Fruit fly (Drosophila melanogaster) whole organism, embryonic: Measurements from ENCODE around the gene scramb1.

Source experiments
- Abd-B ChIP-seq: fragments of 200-800 bp; sonication (Bioruptor generic); optimal IDR thresholded peaks from 2 replicates; lab custom pipeline; 2018; ENCODE audit warnings: missing biosample characterization, mild to moderate bottlenecking, missing genetic modification characterization, moderate library complexity
- Asciz ChIP-seq: fragments of 200-800 bp; sonication (Bioruptor generic); optimal IDR thresholded peaks from 2 replicates; lab custom pipeline; 2017; ENCODE audit warnings: missing biosample characterization, mild to moderate bottlenecking, missing genetic modification characterization, missing genetic modification reagents
- B-H1 ChIP-seq: fragments of 200-800 bp; sonication (Bioruptor generic); IDR thresholded peaks from 3 replicates; pipeline ENCODE4 v1.3.6; 2022; ENCODE audit warnings: missing biosample characterization, missing genetic modification characterization
- CG11085 ChIP-seq: fragments of 200-800 bp; sonication (Bioruptor generic); IDR thresholded peaks from 2 replicates; pipeline ENCODE4 v1.3.6; 2022; ENCODE audit warnings: missing biosample characterization, missing genetic modification characterization
- CG11560 ChIP-seq: fragments of 200-800 bp; sonication (Bioruptor generic); IDR thresholded peaks from 3 replicates; pipeline ENCODE4 v1.3.6; 2022; ENCODE audit warnings: missing biosample characterization, missing genetic modification characterization
- CG12744 ChIP-seq: fragments of 200-800 bp; sonication (Bioruptor generic); optimal IDR thresholded peaks from 2 replicates; lab custom pipeline; 2016; ENCODE audit warnings: missing biosample characterization, missing genetic modification characterization
- CG12769 ChIP-seq: fragments of 200-800 bp; sonication (Bioruptor generic); optimal IDR thresholded peaks from 2 replicates; lab custom pipeline; 2019; ENCODE audit warnings: missing biosample characterization, mild to moderate bottlenecking, missing genetic modification characterization, moderate library complexity
- CG13424 ChIP-seq: fragments of 200-800 bp; sonication (Bioruptor generic); optimal IDR thresholded peaks from 2 replicates; lab custom pipeline; 2019; ENCODE audit warnings: missing biosample characterization, mild to moderate bottlenecking, missing genetic modification characterization, moderate library complexity
- CG14667 ChIP-seq: fragments of 200-800 bp; sonication (Bioruptor generic); IDR thresholded peaks from 2 replicates; pipeline ENCODE4 v1.3.6; 2022; ENCODE audit warnings: missing biosample characterization, missing genetic modification characterization
- CG1529 ChIP-seq: fragments of 200-800 bp; sonication (Bioruptor generic); optimal IDR thresholded peaks from 3 replicates; lab custom pipeline; 2018; ENCODE audit warnings: missing biosample characterization, missing genetic modification characterization
- CG17186 ChIP-seq: fragments of 200-800 bp; sonication (Bioruptor generic); optimal IDR thresholded peaks from 3 replicates; lab custom pipeline; 2017; ENCODE audit warnings: missing biosample characterization, missing genetic modification reagents, missing genetic modification characterization
- CG17361 ChIP-seq: fragments of 200-800 bp; sonication (Bioruptor generic); IDR thresholded peaks from 3 replicates; pipeline ENCODE4 v1.3.6; 2022; ENCODE audit warnings: missing biosample characterization, missing genetic modification characterization
- CG1832 ChIP-seq: fragments of 200-800 bp; sonication (Bioruptor generic); optimal IDR thresholded peaks from 2 replicates; lab custom pipeline; 2017; ENCODE audit warnings: missing biosample characterization, mild to moderate bottlenecking, missing genetic modification characterization, inconsistent platforms
- CG2116 ChIP-seq: fragments of 200-800 bp; sonication (Bioruptor generic); optimal IDR thresholded peaks from 3 replicates; lab custom pipeline; 2018; ENCODE audit warnings: missing biosample characterization, mild to moderate bottlenecking, missing genetic modification characterization
- CG30403 ChIP-seq: fragments of 200-800 bp; sonication (Bioruptor generic); optimal IDR thresholded peaks from 3 replicates; lab custom pipeline; 2016; ENCODE audit warnings: missing biosample characterization, missing genetic modification characterization
- CG32772 ChIP-seq: fragments of 200-800 bp; sonication (Bioruptor generic); IDR thresholded peaks from 2 replicates; pipeline ENCODE4 v1.3.6; 2022; ENCODE audit warnings: missing biosample characterization, missing genetic modification characterization
- CG4282 ChIP-seq: fragments of 200-800 bp; sonication (Bioruptor generic); optimal IDR thresholded peaks from 2 replicates; lab custom pipeline; 2016; ENCODE audit warnings: missing biosample characterization, missing genetic modification characterization
- CG7839 ChIP-seq: fragments of 200-800 bp; sonication (Bioruptor generic); optimal IDR thresholded peaks from 3 replicates; lab custom pipeline; 2018; ENCODE audit warnings: missing biosample characterization, mild to moderate bottlenecking, missing genetic modification characterization, moderate library complexity
- CG7987 ChIP-seq: fragments of 200-800 bp; sonication (Bioruptor generic); optimal IDR thresholded peaks from 2 replicates; lab custom pipeline; 2018; ENCODE audit warnings: missing biosample characterization, mild to moderate bottlenecking, missing genetic modification characterization, moderate library complexity
- CrebB ChIP-seq: fragments of 200-800 bp; sonication (Bioruptor generic); optimal IDR thresholded peaks from 3 replicates; lab custom pipeline; 2018; ENCODE audit warnings: missing biosample characterization, mild to moderate bottlenecking, missing genetic modification characterization
- D ChIP-seq, 2 experiments: fragments of 200-800 bp in 1 of 2; fragments of >200 bp in 1 of 2; sonication (Bioruptor generic) in 1 of 2; optimal IDR thresholded peaks; 2 replicates in 1 of 2; 3 replicates in 1 of 2; lab custom pipeline; 2017; ENCODE audit warnings: mild to moderate bottlenecking in 1 of 2, missing biosample characterization in 1 of 2, missing genetic modification characterization in 1 of 2, missing genetic modification reagents in 1 of 2
- D19B ChIP-seq: fragments of 200-800 bp; sonication (Bioruptor generic); optimal IDR thresholded peaks from 2 replicates; lab custom pipeline; 2017; ENCODE audit warnings: missing biosample characterization, mild to moderate bottlenecking, missing genetic modification characterization
- Elba2 ChIP-seq: fragments of 200-800 bp; sonication (Bioruptor generic); optimal IDR thresholded peaks from 3 replicates; lab custom pipeline; 2016; ENCODE audit warnings: missing biosample characterization, missing genetic modification characterization
- H2.0 ChIP-seq: fragments of 200-800 bp; sonication (Bioruptor generic); IDR thresholded peaks from 2 replicates; pipeline ENCODE4 v1.3.6; 2022; ENCODE audit warnings: missing biosample characterization, missing genetic modification characterization
- Jarid2 ChIP-seq: fragments of 200-800 bp; sonication (Bioruptor generic); optimal IDR thresholded peaks from 3 replicates; lab custom pipeline; 2017; ENCODE audit warnings: mild to moderate bottlenecking, missing biosample characterization, missing genetic modification reagents, missing genetic modification characterization
- MBD-R2 ChIP-seq: fragments of 200-800 bp; sonication (Bioruptor generic); IDR thresholded peaks from 2 replicates; pipeline ENCODE4 v1.3.6; 2022; ENCODE audit warnings: missing biosample characterization, missing genetic modification characterization
- Mad ChIP-seq: fragments of 200-800 bp; sonication (Bioruptor generic); optimal IDR thresholded peaks from 2 replicates; lab custom pipeline; 2016; ENCODE audit warnings: missing biosample characterization, missing genetic modification characterization
- NC2α ChIP-seq: fragments of 200-800 bp; sonication (Bioruptor generic); optimal IDR thresholded peaks from 2 replicates; lab custom pipeline; 2016; ENCODE audit warnings: missing biosample characterization, missing genetic modification characterization
- Nf-YC ChIP-seq: fragments of 200-800 bp; optimal IDR thresholded peaks from 3 replicates; lab custom pipeline; 2019; ENCODE audit warnings: missing biosample characterization, mild to moderate bottlenecking, missing genetic modification characterization, moderate library complexity
- Scr ChIP-seq: fragments of 200-800 bp; sonication (Bioruptor generic); IDR thresholded peaks from 2 replicates; pipeline ENCODE4 v1.3.6; 2022; ENCODE audit warnings: missing biosample characterization, missing genetic modification characterization; ENCODE audit not compliant: partially characterized antibody
- Taf1 ChIP-seq: fragments of 200-800 bp; sonication (Bioruptor generic); IDR thresholded peaks from 2 replicates; pipeline ENCODE4 v1.3.6; 2022; ENCODE audit warnings: missing biosample characterization, missing genetic modification characterization
- Vsx1 ChIP-seq: fragments of 200-800 bp; sonication (Bioruptor generic); optimal IDR thresholded peaks from 2 replicates; lab custom pipeline; 2017; ENCODE audit warnings: missing biosample characterization, mild to moderate bottlenecking, missing genetic modification characterization, missing genetic modification reagents
- ase ChIP-seq: fragments of 200-800 bp; sonication (Bioruptor generic); IDR thresholded peaks from 3 replicates; pipeline ENCODE4 v1.3.6; 2022; ENCODE audit warnings: missing biosample characterization, missing genetic modification characterization
- ato ChIP-seq: fragments of 200-800 bp; sonication (Bioruptor generic); IDR thresholded peaks from 2 replicates; pipeline ENCODE4 v1.3.6; 2022; ENCODE audit warnings: missing biosample characterization, missing genetic modification characterization; ENCODE audit not compliant: partially characterized antibody
- bab2 ChIP-seq: fragments of 200-800 bp; sonication (Bioruptor generic); optimal IDR thresholded peaks from 2 replicates; lab custom pipeline; 2016; ENCODE audit warnings: missing biosample characterization, missing genetic modification characterization
- cas ChIP-seq: fragments of 200-800 bp; sonication (Bioruptor generic); IDR thresholded peaks from 2 replicates; pipeline ENCODE4 v1.3.6; 2022; ENCODE audit warnings: missing biosample characterization, missing genetic modification characterization
- chinmo ChIP-seq: fragments of 200-800 bp; sonication (Bioruptor generic); IDR thresholded peaks from 4 replicates; pipeline ENCODE4 v1.3.6; 2022; ENCODE audit warnings: missing biosample characterization, missing genetic modification characterization; ENCODE audit not compliant: partially characterized antibody
- fru ChIP-seq: fragments of >200 bp; optimal IDR thresholded peaks from 2 replicates; lab custom pipeline; 2017
- fu2 ChIP-seq: fragments of 200-800 bp; sonication (Bioruptor generic); optimal IDR thresholded peaks from 2 replicates; lab custom pipeline; 2016; ENCODE audit warnings: missing biosample characterization, missing genetic modification characterization
- hkb ChIP-seq, 2 experiments: fragments of 200-800 bp in 1 of 2; fragments of >200 bp in 1 of 2; sonication (Bioruptor generic) in 1 of 2; IDR thresholded peaks in 1 of 2; optimal IDR thresholded peaks in 1 of 2; 2 replicates each; pipeline versions ENCODE4 v1.3.6 to Lab custom; 2017 to 2022; ENCODE audit warnings: missing biosample characterization in 1 of 2, missing genetic modification characterization in 1 of 2
- lab ChIP-seq: fragments of 200-800 bp; sonication (Bioruptor generic); optimal IDR thresholded peaks from 3 replicates; lab custom pipeline; 2017; ENCODE audit warnings: missing biosample characterization, missing genetic modification characterization, mild to moderate bottlenecking, moderate library complexity, missing genetic modification reagents
- maf-S ChIP-seq: fragments of 200-800 bp; sonication (Bioruptor generic); optimal IDR thresholded peaks from 2 replicates; lab custom pipeline; 2016; ENCODE audit warnings: missing biosample characterization, missing genetic modification characterization
- mld ChIP-seq: fragments of 200-800 bp; sonication (Bioruptor generic); IDR thresholded peaks from 3 replicates; pipeline ENCODE4 v1.3.6; 2022; ENCODE audit warnings: missing biosample characterization, missing genetic modification characterization; ENCODE audit not compliant: partially characterized antibody
- nom ChIP-seq: fragments of 200-800 bp; sonication (Bioruptor generic); optimal IDR thresholded peaks from 2 replicates; lab custom pipeline; 2017; ENCODE audit warnings: missing biosample characterization, missing genetic modification characterization, mild to moderate bottlenecking, moderate library complexity, missing genetic modification reagents
- sim ChIP-seq: fragments of 200-800 bp; sonication (Bioruptor generic); IDR thresholded peaks from 2 replicates; pipeline ENCODE4 v1.3.6; 2022; ENCODE audit warnings: missing biosample characterization, missing genetic modification characterization
- sisA ChIP-seq: fragments of 200-800 bp; sonication (Bioruptor generic); IDR thresholded peaks from 2 replicates; pipeline ENCODE4 v1.3.6; 2022; ENCODE audit warnings: missing biosample characterization, missing genetic modification characterization
- slbo ChIP-seq: fragments of 200-800 bp; sonication (Bioruptor generic); IDR thresholded peaks from 2 replicates; pipeline ENCODE4 v1.3.6; 2022; ENCODE audit warnings: missing biosample characterization, missing genetic modification characterization
- slou ChIP-seq: fragments of 200-800 bp; sonication (Bioruptor generic); optimal IDR thresholded peaks from 3 replicates; lab custom pipeline; 2016; ENCODE audit warnings: missing biosample characterization, missing genetic modification characterization
- stc ChIP-seq: fragments of 200-800 bp; sonication (Bioruptor generic); IDR thresholded peaks from 2 replicates; pipeline ENCODE4 v1.3.6; 2022; ENCODE audit warnings: missing biosample characterization, missing genetic modification characterization
- unpg ChIP-seq: fragments of 200-800 bp; sonication (Bioruptor generic); optimal IDR thresholded peaks from 3 replicates; lab custom pipeline; 2018; ENCODE audit warnings: missing biosample characterization, mild to moderate bottlenecking, missing genetic modification characterization, moderate library complexity
- zen2 ChIP-seq: fragments of 200-800 bp; sonication (Bioruptor generic); IDR thresholded peaks from 3 replicates; pipeline ENCODE4 v1.3.6; 2022; ENCODE audit warnings: missing biosample characterization, missing genetic modification characterization; ENCODE audit not compliant: partially characterized antibody

Gene scramb1

DNA sequence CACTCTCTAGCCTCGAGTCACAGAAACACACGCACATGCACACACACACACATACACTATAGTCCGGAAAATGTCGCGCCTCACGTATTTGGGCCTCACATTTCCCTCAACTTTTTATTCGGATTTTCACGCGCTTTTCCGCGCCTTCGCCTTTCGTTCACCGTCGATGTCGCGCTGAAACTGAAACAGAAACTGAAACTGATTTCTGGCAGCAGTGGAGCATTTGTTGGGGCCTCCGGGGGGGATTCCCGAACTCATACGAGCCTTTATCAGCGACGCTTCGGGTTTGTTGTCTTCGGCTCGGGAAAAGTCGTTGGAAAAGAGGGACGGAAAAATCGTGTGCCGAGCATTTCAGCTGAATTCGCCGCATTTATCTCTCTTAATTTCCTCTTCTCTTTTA lies 39.1 kb downstream of the scramb1 start, which contains the start of gene dpr10 (continued):
- TF ChIP-seq slbo (no peak), bab2 (GFP tag; lab: Kevin White, UChicago) (no peak), fu2 (no peak), Nf-YC (tag; lab: Kevin White, UChicago) (no peak), CG7987 (GFP tag; lab: Kevin White, UChicago) (peak; percentile 10), hkb (optimal IDR thresholded peaks at IDR 0.05; lab: Kevin White, UChicago) (no peak), hkb (GFP tag; IDR thresholded peaks at IDR 0.05; lab: Robert Waterston, UW) (0 out of 2 replicates have a peak, but pooled peaks have one; percentile 17), CG32772 (no peak), Mad (GFP tag; lab: Kevin White, UChicago) (no peak), CG17186 (no peak), CG11560 (tag; lab: Robert Waterston, UW) (no peak), nom (GFP tag; lab: Kevin White, UChicago) (no peak), Taf1 (GFP tag; lab: Robert Waterston, UW) (no peak), Jarid2 (GFP tag; lab: Kevin White, UChicago) (peak; percentile 80), maf-S (GFP tag; lab: Kevin White, UChicago) (no peak), CG12744 (GFP tag; lab: Kevin White, UChicago) (no peak), CG14667 (GFP tag; lab: Robert Waterston, UW) (no peak), ato (no peak), Asciz (GFP tag; lab: Kevin White, UChicago) (no peak), CrebB (tag; lab: Kevin White, UChicago) (no peak), Scr (GFP tag; lab: Robert Waterston, UW) (no peak), sisA (GFP tag; lab: Robert Waterston, UW) (no peak), lab (GFP tag; lab: Kevin White, UChicago) (peak; percentile 40), fru (lab: Kevin White, UChicago) (no peak), CG1832 (GFP tag; lab: Kevin White, UChicago) (no peak), CG13424 (tag; lab: Kevin White, UChicago) (no peak), slou (GFP tag; lab: Kevin White, UChicago) (no peak), Vsx1 (GFP tag; lab: Kevin White, UChicago) (no peak), Abd-B (GFP tag; lab: Kevin White, UChicago) (no peak), CG2116 (GFP tag; lab: Kevin White, UChicago) (no peak), MBD-R2 (no peak), CG17361 (GFP tag; lab: Robert Waterston, UW) (no peak), D19B (GFP tag; lab: Kevin White, UChicago) (no peak), CG11085 (GFP tag; lab: Robert Waterston, UW) (no peak), ase (GFP tag; lab: Robert Waterston, UW) (no peak), unpg (no peak), CG4282 (GFP tag; lab: Kevin White, UChicago) (no peak), H2.0 (GFP tag; lab: Robert Waterston, UW) (no peak), sim (GFP tag; lab: Robert Waterston, UW) (no peak), CG30403 (GFP tag; lab: Kevin White, UChicago) (no peak), zen2 (GFP tag; lab: Robert Waterston, UW) (0 out of 3 replicates have a peak, but pooled peaks have one; percentile 39), mld (GFP tag; lab: Robert Waterston, UW) (no peak), chinmo (no peak), CG12769 (tag; lab: Kevin White, UChicago) (peak; percentile 86), CG7839 (tag; lab: Kevin White, UChicago) (no peak), stc (GFP tag; lab: Robert Waterston, UW) (no peak), Elba2 (GFP tag; lab: Kevin White, UChicago) (no peak), B-H1 (GFP tag; lab: Robert Waterston, UW) (no peak), D (optimal IDR thresholded peaks at IDR 0.05; lab: Kevin White, UChicago) (no peak), D (GFP tag; optimal IDR thresholded peaks at IDR 0.05; lab: Kevin White, UChicago) (no peak), CG1529 (GFP tag; lab: Kevin White, UChicago) (no peak), cas (GFP tag; lab: Robert Waterston, UW) (no peak), NC2α (no peak)
